Comparison of ENCODE assay signal across 2 worm cellular contexts in the genomic region with DNA sequence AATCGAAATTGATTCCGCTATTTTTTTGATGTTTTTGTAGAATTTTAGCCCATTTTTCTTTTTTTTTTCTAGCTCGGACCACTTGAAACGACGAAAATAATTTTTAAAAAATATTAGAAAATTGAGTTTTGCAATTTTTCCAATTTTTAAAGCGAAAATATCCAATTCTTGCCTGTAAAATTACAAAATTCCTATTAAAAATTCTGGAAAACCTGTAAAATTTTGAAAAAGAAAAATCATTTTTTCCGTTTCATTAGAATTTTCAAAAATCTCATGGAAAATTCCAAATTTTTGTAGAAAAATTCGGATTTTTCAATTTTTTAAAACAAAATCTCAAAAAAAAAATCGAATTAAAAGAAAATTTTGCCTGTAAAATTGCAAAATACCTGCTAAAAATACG.
TF ChIP-seq lines count a peak whose summit lies in the region.

No protein-coding gene starts in this region.

TF ChIP-seq in whole organism, L4 larva, 104 proteins besides CTCF, POLR2A, EP300 and RAD21:
- TF ChIP-seq php-3 (GFP tag; IDR thresholded peaks at IDR 0.05; lab: Robert Waterston, UW) (no peak), unc-39 (tag; optimal IDR thresholded peaks at IDR 0.05; lab: Kevin White, UChicago) (no peak), mep-1 (tag; optimal IDR thresholded peaks at IDR 0.05; lab: Kevin White, UChicago) (peak; percentile 1), daf-19 (GFP tag; conservative IDR thresholded peaks at IDR 0.05; lab: Robert Waterston, UW) (no peak), T20F7.1 (GFP tag; optimal IDR thresholded peaks at IDR 0.05; lab: Kevin White, UChicago) (peak; percentile 9)

TF ChIP-seq in whole organism, young adult, 124 proteins besides CTCF, POLR2A, EP300 and RAD21:
- TF ChIP-seq snpc-4 (GFP tag; optimal IDR thresholded peaks at IDR 0.05; lab: Kevin White, UChicago) (no peak), snpc-4 (tag; optimal IDR thresholded peaks at IDR 0.05; lab: Kevin White, UChicago) (peak in 1 of 4 experiments; percentile 76), D2030.7 (GFP tag; IDR thresholded peaks at IDR 0.05; lab: Robert Waterston, UW) (no peak), attf-6 (GFP tag; IDR thresholded peaks at IDR 0.05; lab: Robert Waterston, UW) (peak; percentile 82), cebp-2 (GFP tag; IDR thresholded peaks at IDR 0.05; lab: Robert Waterston, UW) (0 out of 2 replicates have a peak, but pooled peaks have one; percentile 65)
